Fruit fly (Drosophila melanogaster): ENCODE data around the gene ci.

dm6 chr4:67063-67684 is 10.3 kb upstream of the ci start, which contains the start of gene RpS3A:
- no peak for TF ChIP-seq Dll (optimal IDR thresholded peaks at IDR 0.05)
- no peak for TF ChIP-seq pan (optimal IDR thresholded peaks at IDR 0.05)
- no peak for TF ChIP-seq CG8478 (optimal IDR thresholded peaks at IDR 0.05)
